Fruit fly (Drosophila melanogaster) whole organism, adult: ENCODE data around the gene rumi.
A peak's percentile ranks its signal among the peaks of the same experiment; 100 is the strongest.

Experiments used
- CG33017 ChIP-seq: fragments of 200-800 bp; sonication (Bioruptor generic); optimal IDR thresholded peaks from 2 replicates; lab custom pipeline; 2018; ENCODE audit warnings: missing biosample characterization, mild to moderate bottlenecking, missing genetic modification characterization, moderate library complexity
- Crg-1 ChIP-seq: fragments of 200-800 bp; sonication (Bioruptor generic); optimal IDR thresholded peaks from 2 replicates; lab custom pipeline; 2016; ENCODE audit warnings: missing biosample characterization, missing genetic modification characterization
- kay ChIP-seq: fragments of 200-800 bp; sonication (Bioruptor generic); peaks from one replicate; lab custom pipeline; 2016; ENCODE audit warnings: missing biosample characterization, missing genetic modification characterization, borderline replicate concordance
- toe ChIP-seq: fragments of 200-800 bp; sonication (Bioruptor generic); optimal IDR thresholded peaks from 2 replicates; lab custom pipeline; 2016; ENCODE audit warnings: missing biosample characterization, missing genetic modification characterization

- no peak for TF ChIP-seq toe (GFP tag; lab: Kevin White, UChicago)
- peak; percentile 7 for TF ChIP-seq kay (GFP tag; lab: Kevin White, UChicago)
- no peak for TF ChIP-seq CG33017 (tag; lab: Kevin White, UChicago)
- no peak for TF ChIP-seq Crg-1 (GFP tag; lab: Kevin White, UChicago)
Measured at dm6 chr3R:22767599-22767998, 17.2 kb upstream of the rumi start, which contains the start of gene CG13841.
